Worm (Caenorhabditis elegans) whole organism, L1 larva: ENCODE results near the gene Y53F4B.17.
"Not testable (repeated sequence)": the region's sequence is repeated elsewhere in the genome, so short reads cannot be mapped to it uniquely, and the experiment has no call there.

Experiments used
- aly-2 ChIP-seq: fragments of 150-350 bp; optimal IDR thresholded peaks from 2 replicates; lab custom pipeline; 2014; ENCODE audit warnings: missing biosample characterization, missing genetic modification characterization
- ama-1 ChIP-seq: fragments of 150-350 bp; optimal IDR thresholded peaks from 2 replicates; lab custom pipeline; 2014
- elt-2 ChIP-seq: sonication (generic microtip); optimal IDR thresholded peaks from 2 replicates; lab custom pipeline; 2016; ENCODE audit warnings: missing genetic modification characterization, mild to moderate bottlenecking, inconsistent platforms, missing compliant biosample characterization, missing genetic modification reagents
- fkh-8 ChIP-seq: sonication (generic microtip); optimal IDR thresholded peaks from 2 replicates; lab custom pipeline; 2016; ENCODE audit warnings: mild to moderate bottlenecking, missing genetic modification characterization, missing compliant biosample characterization
- mdl-1 ChIP-seq, 2 experiments: fragments of 150-350 bp; optimal IDR thresholded peaks; 2 replicates each; lab custom pipeline; 2014 to 2017; ENCODE audit warnings: missing biosample characterization in 2 of 2, missing genetic modification characterization in 2 of 2, inconsistent platforms in 1 of 2
- mep-1 ChIP-seq: fragments of 150-350 bp; optimal IDR thresholded peaks from 2 replicates; lab custom pipeline; 2014; ENCODE audit warnings: missing biosample characterization, missing genetic modification characterization
- nhr-12 ChIP-seq: sonication (generic microtip); optimal IDR thresholded peaks from 2 replicates; lab custom pipeline; 2017; ENCODE audit warnings: missing biosample characterization, missing genetic modification characterization
- nhr-237 ChIP-seq: fragments of 150-350 bp; optimal IDR thresholded peaks from 2 replicates; lab custom pipeline; 2014; ENCODE audit warnings: missing biosample characterization, missing genetic modification characterization
- nhr-71 ChIP-seq: sonication (generic microtip); optimal IDR thresholded peaks from 2 replicates; lab custom pipeline; 2016; ENCODE audit warnings: mild to moderate bottlenecking, missing genetic modification characterization, moderate library complexity, missing compliant biosample characterization
- snpc-4 ChIP-seq: fragments of 150-350 bp; optimal IDR thresholded peaks from 2 replicates; lab custom pipeline; 2014; ENCODE audit warnings: missing biosample characterization, missing genetic modification characterization
- sup-37 ChIP-seq: fragments of 200-800 bp; sonication (Bioruptor generic); optimal IDR thresholded peaks from 2 replicates; lab custom pipeline; 2018; ENCODE audit warnings: mild to moderate bottlenecking, missing genetic modification characterization, missing compliant biosample characterization

ce11 chrII:15043850-15044249 lies 14.6 kb upstream of the Y53F4B.17 start:
- TF ChIP-seq mep-1; nhr-12 (tag; lab: Kevin White, UChicago); elt-2; sup-37; mdl-1 (tag; optimal IDR thresholded peaks at IDR 0.05; lab: Kevin White, UChicago); ama-1 (lab: Kevin White, UChicago); nhr-237; snpc-4 (tag; lab: Kevin White, UChicago); aly-2: not testable (repeated sequence)
- TF ChIP-seq nhr-71 (tag; lab: Kevin White, UChicago) (peak; percentile 62), fkh-8 (tag; lab: Kevin White, UChicago) (peak; percentile 56)
